Fruit fly (Drosophila melanogaster) whole organism, pupa: ENCODE results near the gene CG12289.

Experiments
- CG8159 ChIP-seq: fragments of 200-800 bp; sonication (Bioruptor generic); optimal IDR thresholded peaks from 3 replicates; lab custom pipeline; 2018; ENCODE audit warnings: missing biosample characterization, mild to moderate bottlenecking, missing genetic modification characterization, moderate library complexity
- EcR ChIP-seq: fragments of 200-800 bp; sonication (Bioruptor generic); optimal IDR thresholded peaks from 3 replicates; lab custom pipeline; 2019; ENCODE audit warnings: missing biosample characterization, missing genetic modification characterization, mild to moderate bottlenecking, moderate library complexity, missing genetic modification reagents

- TF ChIP-seq EcR (GFP tag; lab: Kevin White, UChicago) (no peak), CG8159 (tag; lab: Kevin White, UChicago) (peak; percentile 96)
These were observed 42.9 kb downstream of the CG12289 start for dm6 chr3L:11415382-11415781.
